Worm (Caenorhabditis elegans) whole organism, mixed stage, embryonic: ENCODE data around the gene R02F2.1.

Source experiments
- lin-13 ChIP-seq: fragments of 150-350 bp; optimal IDR thresholded peaks from 2 replicates; lab custom pipeline; 2014; ENCODE audit warnings: missing biosample characterization, missing genetic modification characterization
- mls-2 ChIP-seq: sonication (generic microtip); optimal IDR thresholded peaks from 2 replicates; lab custom pipeline; 2016; ENCODE audit warnings: mild to moderate bottlenecking, missing genetic modification characterization, moderate library complexity, missing compliant biosample characterization
- nhr-76 ChIP-seq: sonication (generic microtip); optimal IDR thresholded peaks from 2 replicates; lab custom pipeline; 2017; ENCODE audit warnings: missing biosample characterization, missing genetic modification characterization
- snpc-4 ChIP-seq: fragments of 150-350 bp; optimal IDR thresholded peaks from 2 replicates; lab custom pipeline; 2014; ENCODE audit warnings: missing biosample characterization, missing genetic modification characterization
- sptf-1 ChIP-seq: sonication (generic microtip); optimal IDR thresholded peaks from 2 replicates; lab custom pipeline; 2017; ENCODE audit warnings: mild to moderate bottlenecking, missing genetic modification characterization, moderate library complexity, missing compliant biosample characterization
- ztf-11 ChIP-seq: fragments of 150-350 bp; optimal IDR thresholded peaks from 2 replicates; lab custom pipeline; 2014; ENCODE audit warnings: missing biosample characterization, missing genetic modification characterization

- TF ChIP-seq mls-2 (tag; lab: Kevin White, UChicago) (no peak), snpc-4 (tag; lab: Kevin White, UChicago) (no peak), sptf-1 (no peak), ztf-11 (tag; lab: Kevin White, UChicago) (no peak), lin-13 (tag; lab: Kevin White, UChicago) (no peak), nhr-76 (tag; lab: Kevin White, UChicago) (no peak)
Observed at ce11 chrIII:5506936-5507335, 5.3 kb downstream of the R02F2.1 start.
